Fruit fly (Drosophila melanogaster) whole organism, embryonic: Measurements from ENCODE around the gene AGO2.

Experiments used
- Atf6 ChIP-seq: fragments of 200-800 bp; sonication (Bioruptor generic); IDR thresholded peaks from 2 replicates; pipeline ENCODE4 v1.3.6; 2022; ENCODE audit warnings: missing biosample characterization, missing genetic modification characterization
- CG12659 ChIP-seq: fragments of 200-800 bp; sonication (Bioruptor generic); optimal IDR thresholded peaks from 3 replicates; lab custom pipeline; 2017; ENCODE audit warnings: mild to moderate bottlenecking, missing biosample characterization, missing genetic modification reagents, missing genetic modification characterization
- CG12769 ChIP-seq: fragments of 200-800 bp; sonication (Bioruptor generic); optimal IDR thresholded peaks from 2 replicates; lab custom pipeline; 2019; ENCODE audit warnings: missing biosample characterization, mild to moderate bottlenecking, missing genetic modification characterization, moderate library complexity
- CG13287 ChIP-seq: fragments of 200-800 bp; sonication (Bioruptor generic); IDR thresholded peaks from 2 replicates; pipeline ENCODE4 v1.3.6; 2022; ENCODE audit warnings: missing biosample characterization, missing genetic modification characterization; ENCODE audit not compliant: partially characterized antibody
- CG15011 ChIP-seq: fragments of 200-800 bp; sonication (Bioruptor generic); optimal IDR thresholded peaks from 3 replicates; lab custom pipeline; 2018; ENCODE audit warnings: missing biosample characterization, mild to moderate bottlenecking, missing genetic modification characterization
- CG15479 ChIP-seq: fragments of 200-800 bp; sonication (Bioruptor generic); optimal IDR thresholded peaks from 3 replicates; lab custom pipeline; 2019; ENCODE audit warnings: missing biosample characterization, mild to moderate bottlenecking, missing genetic modification characterization, moderate library complexity
- CG15601 ChIP-seq: fragments of 200-800 bp; sonication (Bioruptor generic); optimal IDR thresholded peaks from 3 replicates; lab custom pipeline; 2019; ENCODE audit warnings: missing biosample characterization, mild to moderate bottlenecking, missing genetic modification characterization, moderate library complexity
- CG1603 ChIP-seq: fragments of 200-800 bp; sonication (Bioruptor generic); optimal IDR thresholded peaks from 2 replicates; lab custom pipeline; 2019; ENCODE audit warnings: missing biosample characterization, mild to moderate bottlenecking, missing genetic modification characterization, moderate library complexity
- CG17186 ChIP-seq: fragments of 200-800 bp; sonication (Bioruptor generic); optimal IDR thresholded peaks from 3 replicates; lab custom pipeline; 2017; ENCODE audit warnings: missing biosample characterization, missing genetic modification reagents, missing genetic modification characterization
- CG17359 ChIP-seq: fragments of 200-800 bp; sonication (Bioruptor generic); optimal IDR thresholded peaks from 3 replicates; lab custom pipeline; 2018; ENCODE audit warnings: missing biosample characterization, mild to moderate bottlenecking, missing genetic modification characterization, moderate library complexity
- CG17385 ChIP-seq: fragments of 200-800 bp; sonication (Bioruptor generic); optimal IDR thresholded peaks from 3 replicates; lab custom pipeline; 2018; ENCODE audit warnings: missing biosample characterization, mild to moderate bottlenecking, missing genetic modification characterization
- CG2116 ChIP-seq: fragments of 200-800 bp; sonication (Bioruptor generic); optimal IDR thresholded peaks from 3 replicates; lab custom pipeline; 2018; ENCODE audit warnings: missing biosample characterization, mild to moderate bottlenecking, missing genetic modification characterization
- CG2120 ChIP-seq: fragments of 200-800 bp; sonication (Bioruptor generic); optimal IDR thresholded peaks from 3 replicates; lab custom pipeline; 2016; ENCODE audit warnings: missing biosample characterization, missing genetic modification characterization
- CG2199 ChIP-seq: fragments of 200-800 bp; sonication (Bioruptor generic); IDR thresholded peaks from 3 replicates; pipeline ENCODE4 v1.3.6; 2022; ENCODE audit warnings: missing biosample characterization, missing genetic modification characterization
- CG2712 ChIP-seq: fragments of 200-800 bp; optimal IDR thresholded peaks from 3 replicates; lab custom pipeline; 2019; ENCODE audit warnings: missing biosample characterization, mild to moderate bottlenecking, missing genetic modification characterization, moderate library complexity
- CG31388 ChIP-seq: fragments of 200-800 bp; sonication (Bioruptor generic); optimal IDR thresholded peaks from 2 replicates; lab custom pipeline; 2016; ENCODE audit warnings: missing biosample characterization, missing genetic modification characterization
- CG3163 ChIP-seq: fragments of 200-800 bp; sonication (Bioruptor generic); optimal IDR thresholded peaks from 3 replicates; lab custom pipeline; 2016; ENCODE audit warnings: missing biosample characterization, missing genetic modification characterization
- CG32532 ChIP-seq: fragments of 200-800 bp; sonication (Bioruptor generic); IDR thresholded peaks from 2 replicates; pipeline ENCODE4 v1.3.6; 2022; ENCODE audit warnings: missing biosample characterization, missing genetic modification characterization
- CG34376 ChIP-seq: fragments of 200-800 bp; sonication (Bioruptor generic); optimal IDR thresholded peaks from 2 replicates; lab custom pipeline; 2018; ENCODE audit warnings: missing biosample characterization, mild to moderate bottlenecking, missing genetic modification characterization
- CG4707 ChIP-seq: fragments of 200-800 bp; sonication (Bioruptor generic); optimal IDR thresholded peaks from 2 replicates; lab custom pipeline; 2018; ENCODE audit warnings: missing biosample characterization, mild to moderate bottlenecking, missing genetic modification characterization, moderate library complexity
- CG7839 ChIP-seq: fragments of 200-800 bp; sonication (Bioruptor generic); optimal IDR thresholded peaks from 3 replicates; lab custom pipeline; 2018; ENCODE audit warnings: missing biosample characterization, mild to moderate bottlenecking, missing genetic modification characterization, moderate library complexity
- CG8290 ChIP-seq, 3 experiments: fragments of 200-800 bp; sonication (Bioruptor generic); optimal IDR thresholded peaks; 2 replicates each; lab custom pipeline; 2016 to 2019; ENCODE audit warnings: missing biosample characterization in 3 of 3, missing genetic modification characterization in 3 of 3, mild to moderate bottlenecking in 2 of 3, moderate library complexity in 1 of 3
- CG9797 ChIP-seq: fragments of 200-800 bp; sonication (Bioruptor generic); optimal IDR thresholded peaks from 3 replicates; lab custom pipeline; 2018; ENCODE audit warnings: missing biosample characterization, mild to moderate bottlenecking, missing genetic modification characterization
- D19B ChIP-seq: fragments of 200-800 bp; sonication (Bioruptor generic); optimal IDR thresholded peaks from 2 replicates; lab custom pipeline; 2017; ENCODE audit warnings: missing biosample characterization, mild to moderate bottlenecking, missing genetic modification characterization
- Dip3 ChIP-seq: fragments of 200-800 bp; sonication (Bioruptor generic); optimal IDR thresholded peaks from 3 replicates; lab custom pipeline; 2016; ENCODE audit warnings: missing biosample characterization, missing genetic modification characterization
- Dll ChIP-seq: fragments of 200-800 bp; sonication (Bioruptor generic); IDR thresholded peaks from 4 replicates; pipeline ENCODE4 v1.3.6; 2022; ENCODE audit warnings: missing biosample characterization, missing genetic modification characterization; ENCODE audit not compliant: partially characterized antibody
- Dp ChIP-seq: fragments of 200-800 bp; sonication (Bioruptor generic); optimal IDR thresholded peaks from 2 replicates; lab custom pipeline; 2018; ENCODE audit warnings: missing biosample characterization, mild to moderate bottlenecking, missing genetic modification characterization, moderate library complexity
- HLHmδ ChIP-seq: fragments of 200-800 bp; sonication (Bioruptor generic); optimal IDR thresholded peaks from 2 replicates; lab custom pipeline; 2018; ENCODE audit warnings: missing biosample characterization, mild to moderate bottlenecking, missing genetic modification characterization, moderate library complexity
- Jarid2 ChIP-seq: fragments of 200-800 bp; sonication (Bioruptor generic); optimal IDR thresholded peaks from 3 replicates; lab custom pipeline; 2017; ENCODE audit warnings: mild to moderate bottlenecking, missing biosample characterization, missing genetic modification reagents, missing genetic modification characterization
- MESR4 ChIP-seq: fragments of 200-800 bp; sonication (Bioruptor generic); optimal IDR thresholded peaks from 2 replicates; lab custom pipeline; 2018; ENCODE audit warnings: missing biosample characterization, mild to moderate bottlenecking, missing genetic modification characterization, moderate library complexity
- Med ChIP-seq: fragments of 200-800 bp; sonication (Bioruptor generic); peaks from one replicate; lab custom pipeline; 2016; ENCODE audit warnings: missing biosample characterization, missing genetic modification characterization, mild to moderate bottlenecking, inconsistent platforms, moderate library complexity
- Opbp ChIP-seq: fragments of 200-800 bp; sonication (Bioruptor generic); IDR thresholded peaks from 3 replicates; pipeline ENCODE4 v1.3.6; 2022; ENCODE audit warnings: missing biosample characterization, missing genetic modification characterization; ENCODE audit not compliant: partially characterized antibody
- Tbp ChIP-seq: fragments of >200 bp; optimal IDR thresholded peaks from 2 replicates; lab custom pipeline; 2018; ENCODE audit warnings: missing biosample characterization, missing genetic modification characterization
- Trl ChIP-seq, 3 experiments: fragments of >200 bp in 2 of 3; fragments of 200-800 bp in 1 of 3; sonication (Bioruptor generic) in 1 of 3; optimal IDR thresholded peaks; 2 replicates in 1 of 3; 3 replicates in 2 of 3; lab custom pipeline; 2016 to 2017; ENCODE audit warnings: missing biosample characterization in 1 of 3, missing genetic modification characterization in 1 of 3
- YL-1 ChIP-seq: fragments of 200-800 bp; sonication (Bioruptor generic); optimal IDR thresholded peaks from 3 replicates; lab custom pipeline; 2017; ENCODE audit warnings: missing biosample characterization, mild to moderate bottlenecking, missing genetic modification characterization
- bbx ChIP-seq: fragments of 200-800 bp; sonication (Bioruptor generic); IDR thresholded peaks from 2 replicates; pipeline ENCODE4 v1.3.6; 2022; ENCODE audit warnings: missing biosample characterization, missing genetic modification characterization; ENCODE audit not compliant: partially characterized antibody
- chinmo ChIP-seq: fragments of 200-800 bp; sonication (Bioruptor generic); IDR thresholded peaks from 4 replicates; pipeline ENCODE4 v1.3.6; 2022; ENCODE audit warnings: missing biosample characterization, missing genetic modification characterization; ENCODE audit not compliant: partially characterized antibody
- ci ChIP-seq: fragments of 200-800 bp; sonication (Bioruptor generic); IDR thresholded peaks from 3 replicates; pipeline ENCODE4 v1.3.6; 2022; ENCODE audit warnings: missing biosample characterization, missing genetic modification characterization
- crp ChIP-seq, 2 experiments: fragments of 200-800 bp; sonication (Bioruptor generic); optimal IDR thresholded peaks; 2 replicates in 1 of 2; 3 replicates in 1 of 2; lab custom pipeline; 2017; ENCODE audit warnings: missing biosample characterization in 2 of 2, missing genetic modification characterization in 2 of 2, mild to moderate bottlenecking in 1 of 2, moderate library complexity in 1 of 2
- en ChIP-seq: fragments of 200-800 bp; sonication (Bioruptor generic); optimal IDR thresholded peaks from 2 replicates; lab custom pipeline; 2016; ENCODE audit warnings: missing biosample characterization, missing genetic modification characterization
- exex ChIP-seq: fragments of 200-800 bp; sonication (Bioruptor generic); optimal IDR thresholded peaks from 4 replicates; lab custom pipeline; 2018; ENCODE audit warnings: missing biosample characterization, mild to moderate bottlenecking, missing genetic modification characterization, moderate library complexity
- grn ChIP-seq: fragments of 200-800 bp; sonication (Bioruptor generic); optimal IDR thresholded peaks from 3 replicates; lab custom pipeline; 2017; ENCODE audit warnings: missing biosample characterization, missing genetic modification characterization
- nom ChIP-seq: fragments of 200-800 bp; sonication (Bioruptor generic); optimal IDR thresholded peaks from 2 replicates; lab custom pipeline; 2017; ENCODE audit warnings: missing biosample characterization, missing genetic modification characterization, mild to moderate bottlenecking, moderate library complexity, missing genetic modification reagents
- pros ChIP-seq: fragments of 200-800 bp; sonication (Bioruptor generic); optimal IDR thresholded peaks from 3 replicates; lab custom pipeline; 2019; ENCODE audit warnings: missing biosample characterization, mild to moderate bottlenecking, missing genetic modification characterization, moderate library complexity
- pzg ChIP-seq: fragments of 200-800 bp; sonication (Bioruptor generic); optimal IDR thresholded peaks from 3 replicates; lab custom pipeline; 2018; ENCODE audit warnings: missing biosample characterization, mild to moderate bottlenecking, missing genetic modification characterization, moderate library complexity
- sens ChIP-seq: fragments of 200-800 bp; sonication (Bioruptor generic); peaks from one replicate; lab custom pipeline; 2016; ENCODE audit warnings: missing biosample characterization, missing genetic modification characterization
- trem ChIP-seq: fragments of 200-800 bp; optimal IDR thresholded peaks from 3 replicates; lab custom pipeline; 2019; ENCODE audit warnings: missing biosample characterization, mild to moderate bottlenecking, missing genetic modification characterization, moderate library complexity

Gene AGO2

dm6 chr3L:15509398-15509797 lies 44.5 kb upstream of the AGO2 start, which contains the start of the genes gdl and gdl-ORF39 (continued):
- TF ChIP-seq CG15011 (GFP tag; lab: Kevin White, UChicago) (no peak), Opbp (GFP tag; lab: Robert Waterston, UW) (peak; percentile 46; the same call in 2 of the 3 replicates), Med (GFP tag; lab: Kevin White, UChicago) (peak; percentile 61), CG9797 (peak; percentile 44), CG4707 (GFP tag; lab: Kevin White, UChicago) (no peak), CG1603 (tag; lab: Kevin White, UChicago) (peak; percentile 51), HLHmδ (peak; percentile 21), CG31388 (GFP tag; lab: Kevin White, UChicago) (no peak), bbx (GFP tag; lab: Robert Waterston, UW) (peak; percentile 43; the same call in 1 of the 2 replicates), CG12659 (GFP tag; lab: Kevin White, UChicago) (peak; percentile 12), Dip3 (no peak), trem (tag; lab: Kevin White, UChicago) (peak; percentile 36), CG15601 (tag; lab: Kevin White, UChicago) (peak; percentile 6), CG2116 (GFP tag; lab: Kevin White, UChicago) (peak; percentile 50), CG17186 (GFP tag; lab: Kevin White, UChicago) (peak; percentile 22), pros (GFP tag; lab: Kevin White, UChicago) (no peak), CG2120 (GFP tag; lab: Kevin White, UChicago) (no peak), CG7839 (no peak), CG15479 (GFP tag; lab: Kevin White, UChicago) (peak; percentile 38), crp (GFP tag; optimal IDR thresholded peaks at IDR 0.05; lab: Kevin White, UChicago) (peak; percentile 83 to 98), pzg (GFP tag; lab: Kevin White, UChicago) (peak; percentile 86), CG13287 (peak; percentile 62), exex (tag; lab: Kevin White, UChicago) (no peak), CG2199 (GFP tag; lab: Robert Waterston, UW) (0 out of 3 replicates have a peak, but pooled peaks have one; percentile 23), YL-1 (GFP tag; lab: Kevin White, UChicago) (peak; percentile 11), CG2712 (tag; lab: Kevin White, UChicago) (peak; percentile 6), MESR4 (GFP tag; lab: Kevin White, UChicago) (peak; percentile 31), CG8290 (GFP tag; optimal IDR thresholded peaks at IDR 0.05; lab: Kevin White, UChicago) (no peak), CG8290 (tag; optimal IDR thresholded peaks at IDR 0.05; lab: Kevin White, UChicago) (peak in 1 of 2 experiments; percentile 8), sens (GFP tag; lab: Kevin White, UChicago) (peak; percentile 58), Dp (GFP tag; lab: Kevin White, UChicago) (peak; percentile 96), Dll (GFP tag; lab: Robert Waterston, UW) (0 out of 4 replicates have a peak, but pooled peaks have one; percentile 31)

- TF ChIP-seq CG12769 (tag; lab: Kevin White, UChicago), result peak; percentile 35
- TF ChIP-seq sens (GFP tag; lab: Kevin White, UChicago), result peak; percentile 63
- TF ChIP-seq Trl (optimal IDR thresholded peaks at IDR 0.05; lab: Kevin White, UChicago), result peak; percentile 72 to 74
- TF ChIP-seq Trl (GFP tag; optimal IDR thresholded peaks at IDR 0.05; lab: Kevin White, UChicago), result no peak
- peak; percentile 28 for TF ChIP-seq CG34376 (GFP tag; lab: Kevin White, UChicago)
- TF ChIP-seq D19B (GFP tag; lab: Kevin White, UChicago), result no peak
- TF ChIP-seq nom (GFP tag; lab: Kevin White, UChicago), result peak; percentile 58
- peak; percentile 59 for TF ChIP-seq Jarid2 (GFP tag; lab: Kevin White, UChicago)
- peak; percentile 45 for TF ChIP-seq grn (GFP tag; lab: Kevin White, UChicago)
- 0 out of 4 replicates have a peak, but pooled peaks have one; percentile 15 for TF ChIP-seq chinmo (GFP tag; lab: Robert Waterston, UW)
- 0 out of 3 replicates have a peak, but pooled peaks have one; percentile 29 for TF ChIP-seq ci
- peak; percentile 44 for TF ChIP-seq Med (GFP tag; lab: Kevin White, UChicago)
- TF ChIP-seq Tbp (GFP tag; lab: Kevin White, UChicago), result no peak
- TF ChIP-seq en, result no peak
- peak; percentile 59 for TF ChIP-seq CG3163 (GFP tag; lab: Kevin White, UChicago)
- peak; percentile 35; the same call in 1 of the 2 replicates for TF ChIP-seq CG32532 (GFP tag; lab: Robert Waterston, UW)
- TF ChIP-seq CG17359 (tag; lab: Kevin White, UChicago), result no peak
- peak; percentile 16 for TF ChIP-seq CG17385 (GFP tag; lab: Kevin White, UChicago)
- TF ChIP-seq Atf6 (GFP tag; lab: Robert Waterston, UW), result no peak
Measured at dm6 chr3L:15510787-15511186, 43.1 kb upstream of the AGO2 start, which contains the start of gene MsrA. MsrA (plus strand) TSS chr3L:15511052.
